Worm (Caenorhabditis elegans) whole organism, young adult: ENCODE data around the gene nstp-9.

Source experiments
- ama-1 ChIP-seq, 3 experiments: fragments of 150-350 bp in 1 of 3; sonication (generic microtip) in 2 of 3; optimal IDR thresholded peaks; 2 replicates each; lab custom pipeline; 2014 to 2018; ENCODE audit warnings: missing biosample characterization in 2 of 3, missing genetic modification characterization in 2 of 3, missing genetic modification reagents in 2 of 3
- madf-3 ChIP-seq: fragments of 200-800 bp; sonication (Bioruptor generic); IDR thresholded peaks from 2 replicates; pipeline ENCODE4 v1.3.6; 2022; ENCODE audit warnings: missing genetic modification reagents, missing genetic modification characterization, missing compliant biosample characterization
- ztf-25 ChIP-seq: fragments of 200-800 bp; sonication (Bioruptor generic); IDR thresholded peaks from 2 replicates; pipeline ENCODE4 v1.3.6; 2022; ENCODE audit warnings: missing genetic modification reagents, missing genetic modification characterization, missing compliant biosample characterization

ce11 chrX:10880509-10880908 is 39.0 kb downstream of the nstp-9 start, which contains the start of gene T21E8.4:
- no peak for TF ChIP-seq madf-3 (GFP tag; lab: Robert Waterston, UW)
- TF ChIP-seq ama-1 (optimal IDR thresholded peaks at IDR 0.05; lab: Kevin White, UChicago), result no peak
- TF ChIP-seq ama-1 (GFP tag; optimal IDR thresholded peaks at IDR 0.05; lab: Kevin White, UChicago), result no peak
- TF ChIP-seq ztf-25 (GFP tag; lab: Robert Waterston, UW), result no peak
